Worm (Caenorhabditis elegans): ENCODE results near the gene bath-37.

The bath-37 gene

ce11 chrIV:12086498-12086897 lies 17.8 kb downstream of the bath-37 start:
- peak; percentile 88 for TF ChIP-seq ham-2 (GFP tag; optimal IDR thresholded peaks at IDR 0.05)
- TF ChIP-seq lin-32 (GFP tag; optimal IDR thresholded peaks at IDR 0.05), result peak; percentile 68
- TF ChIP-seq flh-1 (GFP tag; optimal IDR thresholded peaks at IDR 0.05), result peak; percentile 25
- TF ChIP-seq tbx-8 (GFP tag; optimal IDR thresholded peaks at IDR 0.05), result peak; percentile 77
- peak; percentile 77 for TF ChIP-seq cnd-1 (tag; optimal IDR thresholded peaks at IDR 0.05)
- peak; percentile 84 for TF ChIP-seq mls-2 (tag; optimal IDR thresholded peaks at IDR 0.05)
- TF ChIP-seq hlh-1 (tag; optimal IDR thresholded peaks at IDR 0.05), result no peak
- peak; percentile 82 for TF ChIP-seq M03D4.4 (tag; optimal IDR thresholded peaks at IDR 0.05)
- peak; percentile 57 for TF ChIP-seq unc-120 (tag; optimal IDR thresholded peaks at IDR 0.05; ENCODE audit: poor library complexity, severe bottlenecking)
- no peak for TF ChIP-seq snpc-4 (tag; optimal IDR thresholded peaks at IDR 0.05)
- TF ChIP-seq sem-2 (GFP tag; optimal IDR thresholded peaks at IDR 0.05), result peak; percentile 42
- peak; percentile 80 for TF ChIP-seq ceh-83 (GFP tag; optimal IDR thresholded peaks at IDR 0.05)
- TF ChIP-seq ceh-39 (tag; optimal IDR thresholded peaks at IDR 0.05), result no peak
- peak; percentile 62 for TF ChIP-seq ceh-43 (GFP tag; optimal IDR thresholded peaks at IDR 0.05)
- TF ChIP-seq elt-1 (tag; optimal IDR thresholded peaks at IDR 0.05; ENCODE audit: borderline replicate concordance, insufficient read depth), result peak; percentile 23
- TF ChIP-seq pha-4 (tag; optimal IDR thresholded peaks at IDR 0.05), result peak; percentile 65
- no peak for TF ChIP-seq lsy-2 (tag; optimal IDR thresholded peaks at IDR 0.05)
- no peak for TF ChIP-seq lin-13 (tag; optimal IDR thresholded peaks at IDR 0.05)
- peak; percentile 83 for TF ChIP-seq sptf-1 (tag; optimal IDR thresholded peaks at IDR 0.05)
- peak; percentile 75 for TF ChIP-seq drap-1 (GFP tag; optimal IDR thresholded peaks at IDR 0.05)
- no peak for TF ChIP-seq unc-62 (GFP tag; optimal IDR thresholded peaks at IDR 0.05)

ce11 chrIV:12088898-12089297 lies 20.2 kb downstream of the bath-37 start:
- peak; percentile 36 for TF ChIP-seq ham-2 (GFP tag; optimal IDR thresholded peaks at IDR 0.05)
- no peak for TF ChIP-seq unc-120 (tag; optimal IDR thresholded peaks at IDR 0.05; ENCODE audit: poor library complexity, severe bottlenecking)
- no peak for TF ChIP-seq ztf-11 (tag; optimal IDR thresholded peaks at IDR 0.05)
- TF ChIP-seq ceh-83 (GFP tag; optimal IDR thresholded peaks at IDR 0.05), result no peak
- no peak for TF ChIP-seq hlh-1 (tag; optimal IDR thresholded peaks at IDR 0.05)
- TF ChIP-seq blmp-1 (tag; optimal IDR thresholded peaks at IDR 0.05), result peak; percentile 58
- no peak for TF ChIP-seq cnd-1 (tag; optimal IDR thresholded peaks at IDR 0.05)
- TF ChIP-seq mab-5 (tag; optimal IDR thresholded peaks at IDR 0.05), result no peak
- no peak for TF ChIP-seq zip-8 (tag; optimal IDR thresholded peaks at IDR 0.05)
- TF ChIP-seq lsy-2 (tag; optimal IDR thresholded peaks at IDR 0.05), result peak; percentile 28
- TF ChIP-seq nhr-28 (tag; optimal IDR thresholded peaks at IDR 0.05), result no peak
- TF ChIP-seq mep-1 (tag; optimal IDR thresholded peaks at IDR 0.05), result peak; percentile 35
- TF ChIP-seq tbx-8 (GFP tag; optimal IDR thresholded peaks at IDR 0.05), result no peak
- no peak for TF ChIP-seq sptf-1 (tag; optimal IDR thresholded peaks at IDR 0.05)
- TF ChIP-seq nhr-237 (tag; optimal IDR thresholded peaks at IDR 0.05), result peak; percentile 11

- no peak for TF ChIP-seq drap-1 (GFP tag; optimal IDR thresholded peaks at IDR 0.05)
- no peak for TF ChIP-seq sptf-1 (tag; optimal IDR thresholded peaks at IDR 0.05)
- no peak for TF ChIP-seq lsy-2 (tag; optimal IDR thresholded peaks at IDR 0.05)
- TF ChIP-seq ztf-11 (tag; optimal IDR thresholded peaks at IDR 0.05), result no peak
- no peak for TF ChIP-seq pha-4 (tag; optimal IDR thresholded peaks at IDR 0.05)
- no peak for TF ChIP-seq elt-3 (tag; optimal IDR thresholded peaks at IDR 0.05)
- TF ChIP-seq mab-5 (tag; optimal IDR thresholded peaks at IDR 0.05), result no peak
- TF ChIP-seq cnd-1 (tag; optimal IDR thresholded peaks at IDR 0.05), result no peak
- no peak for TF ChIP-seq zip-8 (tag; optimal IDR thresholded peaks at IDR 0.05)
- no peak for TF ChIP-seq hlh-1 (tag; optimal IDR thresholded peaks at IDR 0.05)
- no peak for TF ChIP-seq elt-1 (tag; optimal IDR thresholded peaks at IDR 0.05; ENCODE audit: borderline replicate concordance, insufficient read depth)
- TF ChIP-seq unc-39 (tag; optimal IDR thresholded peaks at IDR 0.05), result no peak
- no peak for TF ChIP-seq M03D4.4 (tag; optimal IDR thresholded peaks at IDR 0.05)
- TF ChIP-seq nhr-12 (tag; optimal IDR thresholded peaks at IDR 0.05), result no peak
- TF ChIP-seq ceh-43 (GFP tag; optimal IDR thresholded peaks at IDR 0.05), result no peak
Measured at ce11 chrIV:12089551-12089950, 20.9 kb downstream of the bath-37 start, which contains the start of gene F11A10.6. Gene F11A10.6 (minus strand): TSS chrIV:12089651.

- TF ChIP-seq ceh-83 (GFP tag; optimal IDR thresholded peaks at IDR 0.05) (no peak), lsy-2 (tag; optimal IDR thresholded peaks at IDR 0.05) (no peak), unc-62 (GFP tag; optimal IDR thresholded peaks at IDR 0.05) (no peak), pha-4 (tag; optimal IDR thresholded peaks at IDR 0.05) (no peak), snpc-4 (tag; optimal IDR thresholded peaks at IDR 0.05) (no peak), mab-5 (tag; optimal IDR thresholded peaks at IDR 0.05) (no peak), ces-1 (GFP tag; optimal IDR thresholded peaks at IDR 0.05) (no peak), elt-3 (tag; optimal IDR thresholded peaks at IDR 0.05) (no peak)
Measured at ce11 chrIV:12092113-12092512, 23.4 kb downstream of the bath-37 start, which contains the start of gene mig-32. Gene mig-32 (minus strand): TSS chrIV:12092213.

Data from whole organism, mixed stage, embryonic.